Fruit fly (Drosophila melanogaster) Kc167 (cell line): ENCODE measurements around the gene CG9119.

Source experiments
- Myc ChIP-seq: fragments of >200 bp; optimal IDR thresholded peaks from 2 replicates; lab custom pipeline; 2017; ENCODE audit warnings: missing external identifiers
- Sin3A ChIP-seq: fragments of >200 bp; optimal IDR thresholded peaks from 2 replicates; lab custom pipeline; 2018; ENCODE audit warnings: missing external identifiers
- h ChIP-seq: fragments of >200 bp; optimal IDR thresholded peaks from 3 replicates; lab custom pipeline; 2018; ENCODE audit warnings: missing external identifiers
- insv ChIP-seq: fragments of >200 bp; optimal IDR thresholded peaks from 3 replicates; lab custom pipeline; 2018; ENCODE audit warnings: missing external identifiers
- psq ChIP-seq: fragments of >200 bp; optimal IDR thresholded peaks from 2 replicates; lab custom pipeline; 2017; ENCODE audit warnings: missing external identifiers
- ttk ChIP-seq: sonication (Bioruptor generic); optimal IDR thresholded peaks from 2 replicates; lab custom pipeline; 2017; ENCODE audit warnings: missing external identifiers

The CG9119 gene

dm6 chr3L:1166266-1166665, 38.3 kb downstream of the CG9119 start:
- TF ChIP-seq Sin3A (no peak), psq (lab: Kevin White, UChicago) (no peak)

- TF ChIP-seq insv (lab: Kevin White, UChicago) (no peak), h (no peak), ttk (lab: Kevin White, UChicago) (no peak), Myc (lab: Kevin White, UChicago) (no peak), psq (lab: Kevin White, UChicago) (no peak), Sin3A (no peak)
These were observed 38.8 kb downstream of the CG9119 start for dm6 chr3L:1165808-1166207.
